Worm (Caenorhabditis elegans) whole organism, L3 larva: ENCODE data around the gene spp-3.

ENCODE experiments used
- R02D3.7 ChIP-seq: fragments of 150-350 bp; optimal IDR thresholded peaks from 2 replicates; lab custom pipeline; 2014; ENCODE audit warnings: missing biosample characterization, missing genetic modification characterization
- ZK546.5 ChIP-seq: sonication (generic microtip); optimal IDR thresholded peaks from 2 replicates; lab custom pipeline; 2017; ENCODE audit warnings: missing biosample characterization, missing genetic modification characterization
- aly-2 ChIP-seq: fragments of 150-350 bp; optimal IDR thresholded peaks from 2 replicates; lab custom pipeline; 2014; ENCODE audit warnings: missing biosample characterization, missing genetic modification characterization
- ama-1 ChIP-seq: fragments of 150-350 bp; optimal IDR thresholded peaks from 2 replicates; lab custom pipeline; 2018
- ceh-28 ChIP-seq: fragments of 150-350 bp; optimal IDR thresholded peaks from 2 replicates; lab custom pipeline; 2014; ENCODE audit warnings: missing biosample characterization, missing genetic modification reagents, missing genetic modification characterization
- ceh-9 ChIP-seq: sonication (generic microtip); optimal IDR thresholded peaks from 2 replicates; lab custom pipeline; 2018; ENCODE audit warnings: missing biosample characterization, missing genetic modification characterization
- daf-12 ChIP-seq: fragments of 150-350 bp; optimal IDR thresholded peaks from 2 replicates; lab custom pipeline; 2014; ENCODE audit warnings: missing biosample characterization, missing genetic modification reagents, missing genetic modification characterization
- egl-27 ChIP-seq: sonication (generic microtip); optimal IDR thresholded peaks from 4 replicates; lab custom pipeline; 2017; ENCODE audit warnings: missing biosample characterization, missing genetic modification reagents, missing genetic modification characterization
- egl-5 ChIP-seq: fragments of 150-350 bp; optimal IDR thresholded peaks from 2 replicates; lab custom pipeline; 2017; ENCODE audit warnings: missing biosample characterization, missing genetic modification reagents, missing genetic modification characterization, inconsistent platforms
- elt-2 ChIP-seq: sonication (generic microtip); optimal IDR thresholded peaks from 2 replicates; lab custom pipeline; 2016; ENCODE audit warnings: missing genetic modification reagents, mild to moderate bottlenecking, missing genetic modification characterization, missing compliant biosample characterization
- elt-3 ChIP-seq, 3 experiments: fragments of 150-350 bp in 1 of 3; sonication (generic microtip) in 2 of 3; optimal IDR thresholded peaks; 2 replicates in 2 of 3; 4 replicates in 1 of 3; lab custom pipeline; 2014 to 2017; ENCODE audit warnings: missing biosample characterization in 3 of 3, missing genetic modification characterization in 3 of 3
- eor-1 ChIP-seq, 2 experiments: fragments of 150-350 bp; optimal IDR thresholded peaks; 2 replicates each; lab custom pipeline; 2014 to 2018; ENCODE audit warnings: missing biosample characterization in 2 of 2, missing genetic modification characterization in 2 of 2
- fkh-10 ChIP-seq: sonication (generic microtip); optimal IDR thresholded peaks from 2 replicates; lab custom pipeline; 2017; ENCODE audit warnings: missing biosample characterization, missing genetic modification reagents, missing genetic modification characterization
- hmg-11 ChIP-seq: sonication (generic microtip); optimal IDR thresholded peaks from 2 replicates; lab custom pipeline; 2016; ENCODE audit warnings: missing genetic modification characterization, missing compliant biosample characterization
- jun-1 ChIP-seq: fragments of 150-350 bp; optimal IDR thresholded peaks from 2 replicates; lab custom pipeline; 2014; ENCODE audit warnings: missing biosample characterization, missing genetic modification reagents, missing genetic modification characterization
- lin-15B ChIP-seq: fragments of 150-350 bp; optimal IDR thresholded peaks from 2 replicates; lab custom pipeline; 2014; ENCODE audit warnings: missing biosample characterization, missing genetic modification characterization
- mdl-1 ChIP-seq: fragments of 150-350 bp; optimal IDR thresholded peaks from 2 replicates; lab custom pipeline; 2014; ENCODE audit warnings: missing biosample characterization, missing genetic modification characterization
- mml-1 ChIP-seq: fragments of 150-350 bp; sonication (generic microtip); optimal IDR thresholded peaks from 3 replicates; lab custom pipeline; 2014; ENCODE audit warnings: missing biosample characterization, missing genetic modification characterization
- nfya-1 ChIP-seq: sonication (generic microtip); optimal IDR thresholded peaks from 2 replicates; lab custom pipeline; 2017; ENCODE audit warnings: missing genetic modification characterization, mild to moderate bottlenecking, missing compliant biosample characterization, antibody characterized with exemption, moderate library complexity; ENCODE audit not compliant: insufficient read depth
- nhr-11 ChIP-seq: fragments of 150-350 bp; optimal IDR thresholded peaks from 2 replicates; lab custom pipeline; 2014; ENCODE audit warnings: missing biosample characterization, missing genetic modification characterization
- nhr-23 ChIP-seq: fragments of 150-350 bp; optimal IDR thresholded peaks from 2 replicates; lab custom pipeline; 2014; ENCODE audit warnings: missing biosample characterization, missing genetic modification reagents, missing genetic modification characterization
- nhr-25 ChIP-seq: sonication (generic microtip); optimal IDR thresholded peaks from 2 replicates; lab custom pipeline; 2017; ENCODE audit warnings: missing biosample characterization, missing genetic modification characterization
- nhr-28 ChIP-seq: fragments of 150-350 bp; optimal IDR thresholded peaks from 2 replicates; lab custom pipeline; 2014; ENCODE audit warnings: missing biosample characterization, missing genetic modification characterization
- nhr-43 ChIP-seq: sonication (generic microtip); optimal IDR thresholded peaks from 2 replicates; lab custom pipeline; 2016; ENCODE audit warnings: mild to moderate bottlenecking, missing genetic modification characterization, missing compliant biosample characterization; ENCODE audit not compliant: poor library complexity, severe bottlenecking
- pha-4 ChIP-seq: fragments of 150-350 bp; optimal IDR thresholded peaks from 2 replicates; lab custom pipeline; 2014; ENCODE audit warnings: missing biosample characterization, missing genetic modification reagents, missing genetic modification characterization
- pqm-1 ChIP-seq: fragments of 150-350 bp; optimal IDR thresholded peaks from 2 replicates; lab custom pipeline; 2017; ENCODE audit warnings: missing biosample characterization, missing genetic modification characterization, inconsistent platforms
- skn-1 ChIP-seq: fragments of 150-350 bp; optimal IDR thresholded peaks from 2 replicates; lab custom pipeline; 2014; ENCODE audit warnings: missing biosample characterization, missing genetic modification characterization
- snpc-4 ChIP-seq: fragments of 150-350 bp; optimal IDR thresholded peaks from 2 replicates; lab custom pipeline; 2014; ENCODE audit warnings: missing biosample characterization, missing genetic modification characterization
- tbx-2 ChIP-seq: sonication (generic microtip); optimal IDR thresholded peaks from 2 replicates; lab custom pipeline; 2016; ENCODE audit warnings: mild to moderate bottlenecking, missing genetic modification characterization, missing compliant biosample characterization
- ztf-11 ChIP-seq: fragments of 150-350 bp; optimal IDR thresholded peaks from 2 replicates; lab custom pipeline; 2014; ENCODE audit warnings: missing biosample characterization, missing genetic modification characterization
- ztf-4 ChIP-seq: fragments of 150-350 bp; optimal IDR thresholded peaks from 2 replicates; lab custom pipeline; 2014; ENCODE audit warnings: missing biosample characterization, missing genetic modification characterization

Gene spp-3

DNA sequence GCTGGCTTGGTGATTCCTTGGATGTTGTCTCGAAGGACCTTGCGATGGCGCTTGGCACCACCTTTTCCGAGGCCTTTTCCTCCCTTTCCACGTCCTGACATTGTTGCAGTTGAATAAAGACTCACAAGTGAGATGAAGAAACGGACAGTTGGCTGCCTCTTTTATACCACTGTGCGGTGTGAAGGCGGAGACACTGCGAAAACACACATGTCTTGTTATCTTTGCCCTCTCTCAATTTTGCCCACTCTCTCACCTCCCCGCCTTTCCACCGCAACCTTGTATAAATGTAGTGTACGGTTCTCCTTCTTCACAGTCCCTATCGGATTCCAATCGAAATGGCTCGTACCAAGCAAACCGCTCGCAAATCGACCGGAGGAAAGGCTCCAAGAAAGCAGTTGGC, 5.4 kb downstream of the spp-3 start, which contains the start of the genes his-38 and his-40:
Gene his-38 (minus strand): TSS at position 101 of the 400 bp plus-strand sequence.
Gene his-40 (plus strand): TSS at position 336 of the 400 bp plus-strand sequence.
- TF ChIP-seq ztf-11 (tag; lab: Kevin White, UChicago), result no peak
- no peak for TF ChIP-seq jun-1 (tag; lab: Kevin White, UChicago)
- no peak for TF ChIP-seq ceh-28 (tag; lab: Kevin White, UChicago)
- TF ChIP-seq mdl-1 (tag; lab: Kevin White, UChicago), result no peak
- no peak for TF ChIP-seq skn-1 (tag; lab: Kevin White, UChicago)
- TF ChIP-seq ceh-9 (tag; lab: Kevin White, UChicago), result no peak
- no peak for TF ChIP-seq daf-12 (tag; lab: Kevin White, UChicago)

DNA sequence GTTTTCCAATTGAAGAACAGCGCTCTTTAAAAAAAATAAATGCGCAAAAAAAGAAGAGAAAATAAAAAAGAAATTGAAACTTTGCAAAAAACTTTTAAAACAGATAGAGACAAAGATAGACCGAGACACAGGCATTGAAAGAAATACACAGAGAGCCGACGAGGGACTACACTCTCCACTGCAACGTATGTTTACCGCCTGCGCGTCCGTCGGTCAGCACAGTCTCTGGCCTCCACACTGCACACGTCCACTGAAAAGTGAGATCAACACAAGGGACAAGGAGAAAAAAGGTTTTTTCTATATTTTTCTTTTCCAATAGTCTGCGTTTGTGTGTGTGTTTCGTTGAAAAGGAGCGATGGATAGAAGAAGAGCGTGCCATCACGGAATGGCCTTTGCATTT, 8.7 kb downstream of the spp-3 start:
- TF ChIP-seq egl-27 (peak; percentile 30), R02D3.7 (tag; lab: Kevin White, UChicago) (peak; percentile 1), hmg-11 (tag; lab: Kevin White, UChicago) (peak; percentile 66), ceh-28 (tag; lab: Kevin White, UChicago) (peak; percentile 48), snpc-4 (tag; lab: Kevin White, UChicago) (no peak), mdl-1 (tag; lab: Kevin White, UChicago) (peak; percentile 12), nhr-28 (no peak), nfya-1 (tag; lab: Kevin White, UChicago) (peak; percentile 72), lin-15B (peak; percentile 35), pha-4 (tag; lab: Kevin White, UChicago) (peak; percentile 74), tbx-2 (tag; lab: Kevin White, UChicago) (no peak)

DNA sequence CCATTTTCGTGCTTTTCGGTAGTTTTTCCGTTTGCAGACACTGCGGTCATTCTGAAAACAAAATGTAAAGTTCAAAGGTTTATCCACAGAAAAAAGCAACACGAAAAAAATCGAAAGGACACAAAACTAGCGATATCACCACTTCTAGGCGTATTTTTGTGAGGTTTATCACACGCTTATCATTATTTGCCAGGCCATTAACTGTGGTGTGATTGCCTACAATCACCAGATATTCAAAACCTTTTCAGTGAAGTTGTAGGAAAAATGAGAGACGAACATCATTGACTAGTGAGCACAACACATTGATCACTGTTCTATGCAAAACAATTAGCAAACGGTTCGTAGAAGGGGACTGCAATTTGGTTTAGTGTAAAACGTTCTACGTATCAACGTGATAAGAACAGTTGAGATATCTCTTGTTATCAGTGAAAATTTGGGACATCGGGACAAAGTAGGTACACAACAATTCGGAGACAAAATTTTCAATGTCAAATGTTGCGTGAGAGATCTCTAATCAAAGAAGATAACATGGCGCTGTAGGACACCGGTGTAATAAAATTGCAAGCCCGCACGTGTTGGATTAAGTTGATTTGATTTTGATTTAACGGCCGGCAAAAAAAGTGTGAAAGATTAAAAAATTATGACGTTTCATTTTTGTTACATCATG, 9.5 kb downstream of the spp-3 start, which contains the start of gene sur-5:
Gene sur-5 (minus strand): TSS at position 51 of the 667 bp plus-strand sequence.
- TF ChIP-seq pqm-1 (tag; lab: Kevin White, UChicago), result peak; percentile 64
- TF ChIP-seq elt-2 (tag; lab: Kevin White, UChicago), result peak; percentile 97
- peak; percentile 54 for TF ChIP-seq nhr-23 (tag; lab: Kevin White, UChicago)
- peak in 2 of 3 experiments; percentile 88 to 90 for TF ChIP-seq elt-3 (tag; optimal IDR thresholded peaks at IDR 0.05; lab: Kevin White, UChicago)
- peak; percentile 17 for TF ChIP-seq nhr-25
- TF ChIP-seq nhr-43 (tag; lab: Kevin White, UChicago), result no peak
- no peak for TF ChIP-seq ztf-4
- TF ChIP-seq, all 47 proteins: peak for 5

- TF ChIP-seq elt-2 (tag; lab: Kevin White, UChicago), result peak; percentile 62
- peak; percentile 36 for TF ChIP-seq pqm-1 (tag; lab: Kevin White, UChicago)
- no peak for TF ChIP-seq nhr-11 (tag; lab: Kevin White, UChicago)
- no peak for TF ChIP-seq egl-5 (tag; lab: Kevin White, UChicago)
These were observed 12.0 kb downstream of the spp-3 start for ce11 chrX:7303115-7303514.

DNA sequence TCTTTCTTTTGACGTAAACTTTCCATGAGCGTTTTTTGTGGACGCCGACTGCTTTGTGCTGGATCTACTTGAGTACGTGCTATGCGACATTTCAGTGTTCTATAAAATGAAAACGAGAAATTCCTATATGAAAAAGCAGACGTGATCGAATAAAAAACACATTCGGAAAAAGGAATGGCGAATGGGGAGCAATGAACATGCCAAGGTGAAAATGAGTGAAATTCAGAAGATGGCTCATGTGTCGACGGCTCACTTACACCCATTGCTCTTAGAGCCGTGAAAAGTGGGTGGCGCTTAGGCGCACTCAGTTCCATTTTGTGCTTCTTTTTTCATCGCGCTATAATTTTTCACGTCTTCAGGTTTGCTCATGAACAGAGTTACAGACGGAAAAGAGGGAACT, 16.5 kb downstream of the spp-3 start, which contains the start of gene K03A1.4:
Gene K03A1.4 (minus strand): TSS at position 101 of the 400 bp plus-strand sequence.
- TF ChIP-seq ceh-9 (tag; lab: Kevin White, UChicago) (no peak), nhr-11 (tag; lab: Kevin White, UChicago) (no peak), fkh-10 (GFP tag; lab: Kevin White, UChicago) (no peak), eor-1 (tag; optimal IDR thresholded peaks at IDR 0.05; lab: Kevin White, UChicago) (no peak), R02D3.7 (tag; lab: Kevin White, UChicago) (no peak), aly-2 (tag; lab: Kevin White, UChicago) (no peak), mdl-1 (tag; lab: Kevin White, UChicago) (no peak), ZK546.5 (tag; lab: Kevin White, UChicago) (no peak), mml-1 (tag; lab: Kevin White, UChicago) (no peak), nhr-43 (tag; lab: Kevin White, UChicago) (no peak), ama-1 (lab: Kevin White, UChicago) (no peak), jun-1 (tag; lab: Kevin White, UChicago) (no peak)
